Worm (Caenorhabditis elegans): ENCODE data around the gene cec-2.

ce11 chrIV:1136658-1137057 lies 33.9 kb upstream of the cec-2 start, which contains the start of gene C44B12.6:
- TF ChIP-seq F49E8.2 (tag; optimal IDR thresholded peaks at IDR 0.05; ENCODE audit: insufficient read depth) (no peak), snpc-4 (GFP tag; optimal IDR thresholded peaks at IDR 0.05) (no peak), snpc-4 (tag; optimal IDR thresholded peaks at IDR 0.05) (no peak), unc-62 (GFP tag; optimal IDR thresholded peaks at IDR 0.05) (no peak), lin-26 (GFP tag; IDR thresholded peaks at IDR 0.05) (no peak), ama-1 (optimal IDR thresholded peaks at IDR 0.05) (no peak), ama-1 (GFP tag; optimal IDR thresholded peaks at IDR 0.05) (no peak), madf-8 (GFP tag; conservative IDR thresholded peaks at IDR 0.05) (no peak), zim-3 (tag; optimal IDR thresholded peaks at IDR 0.05) (no peak), T07F8.4 (tag; optimal IDR thresholded peaks at IDR 0.05) (no peak), hlh-12 (tag; optimal IDR thresholded peaks at IDR 0.05) (no peak)
